Fruit fly (Drosophila melanogaster) whole organism, prepupa: ENCODE measurements around the gene CG34241.

Experiments used
- Blimp-1 ChIP-seq: fragments of 200-800 bp; sonication (Bioruptor generic); optimal IDR thresholded peaks from 3 replicates; lab custom pipeline; 2017; ENCODE audit warnings: missing biosample characterization, missing genetic modification characterization, mild to moderate bottlenecking, moderate library complexity, missing genetic modification reagents
- CG10669 ChIP-seq: fragments of 200-800 bp; sonication (Bioruptor generic); optimal IDR thresholded peaks from 3 replicates; lab custom pipeline; 2018; ENCODE audit warnings: missing biosample characterization, mild to moderate bottlenecking, missing genetic modification characterization, moderate library complexity
- CG11294 ChIP-seq: fragments of 200-800 bp; sonication (Bioruptor generic); IDR thresholded peaks from 2 replicates; pipeline ENCODE4 v1.3.6; 2022; ENCODE audit warnings: missing biosample characterization, missing genetic modification characterization
- CG11762 ChIP-seq: fragments of 200-800 bp; sonication (Bioruptor generic); optimal IDR thresholded peaks from 3 replicates; lab custom pipeline; 2016; ENCODE audit warnings: missing biosample characterization, missing genetic modification characterization; ENCODE audit not compliant: insufficient read depth
- CG11902 ChIP-seq: fragments of 200-800 bp; sonication (Bioruptor generic); optimal IDR thresholded peaks from 3 replicates; lab custom pipeline; 2016; ENCODE audit warnings: missing biosample characterization, missing genetic modification characterization
- CG15336 ChIP-seq: fragments of 200-800 bp; sonication (Bioruptor generic); IDR thresholded peaks from 2 replicates; pipeline ENCODE4 v1.3.6; 2022; ENCODE audit warnings: missing biosample characterization, missing genetic modification characterization
- CG16779 ChIP-seq: fragments of 200-800 bp; sonication (Bioruptor generic); optimal IDR thresholded peaks from 3 replicates; lab custom pipeline; 2017; ENCODE audit warnings: missing biosample characterization, mild to moderate bottlenecking, missing genetic modification characterization
- CG3032 ChIP-seq: fragments of 200-800 bp; optimal IDR thresholded peaks from 2 replicates; lab custom pipeline; 2019; ENCODE audit warnings: missing biosample characterization, mild to moderate bottlenecking, missing genetic modification characterization, moderate library complexity
- CG31627 ChIP-seq: fragments of 200-800 bp; sonication (Bioruptor generic); optimal IDR thresholded peaks from 3 replicates; lab custom pipeline; 2016; ENCODE audit warnings: missing biosample characterization, missing genetic modification characterization
- CG32006 ChIP-seq: fragments of 200-800 bp; sonication (Bioruptor generic); optimal IDR thresholded peaks from 3 replicates; lab custom pipeline; 2017; ENCODE audit warnings: missing biosample characterization, mild to moderate bottlenecking, missing genetic modification characterization
- CG3919 ChIP-seq: fragments of 200-800 bp; sonication (Bioruptor generic); optimal IDR thresholded peaks from 3 replicates; lab custom pipeline; 2016; ENCODE audit warnings: missing biosample characterization, missing genetic modification characterization
- CG6163 ChIP-seq: fragments of 200-800 bp; sonication (Bioruptor generic); IDR thresholded peaks from 3 replicates; pipeline ENCODE4 v1.3.6; 2022; ENCODE audit warnings: missing biosample characterization, missing genetic modification characterization
- CG6276 ChIP-seq: fragments of 200-800 bp; sonication (Bioruptor generic); optimal IDR thresholded peaks from 2 replicates; lab custom pipeline; 2017; ENCODE audit warnings: missing biosample characterization, mild to moderate bottlenecking, missing genetic modification characterization
- CG6808 ChIP-seq: fragments of 200-800 bp; sonication (Bioruptor generic); optimal IDR thresholded peaks from 3 replicates; lab custom pipeline; 2017; ENCODE audit warnings: missing biosample characterization, missing genetic modification characterization, mild to moderate bottlenecking, moderate library complexity, missing genetic modification reagents
- CG6854 ChIP-seq: fragments of 200-800 bp; sonication (Bioruptor generic); optimal IDR thresholded peaks from 2 replicates; lab custom pipeline; 2017; ENCODE audit warnings: missing biosample characterization, mild to moderate bottlenecking, missing genetic modification characterization
- CG7368 ChIP-seq: fragments of 200-800 bp; sonication (Bioruptor generic); optimal IDR thresholded peaks from 3 replicates; lab custom pipeline; 2016; ENCODE audit warnings: missing biosample characterization, missing genetic modification characterization
- CG8632 ChIP-seq: fragments of 200-800 bp; sonication (Bioruptor generic); optimal IDR thresholded peaks from 3 replicates; lab custom pipeline; 2016; ENCODE audit warnings: missing biosample characterization, missing genetic modification characterization
- CG9139 ChIP-seq: fragments of 200-800 bp; sonication (Bioruptor generic); optimal IDR thresholded peaks from 3 replicates; lab custom pipeline; 2017; ENCODE audit warnings: missing biosample characterization, mild to moderate bottlenecking, missing genetic modification characterization
- Eip78C ChIP-seq: fragments of 200-800 bp; sonication (Bioruptor generic); peaks from one replicate; lab custom pipeline; 2016; ENCODE audit warnings: missing biosample characterization, missing genetic modification characterization
- Ets96B ChIP-seq: fragments of 200-800 bp; optimal IDR thresholded peaks from 2 replicates; lab custom pipeline; 2019; ENCODE audit warnings: missing biosample characterization, mild to moderate bottlenecking, missing genetic modification characterization, moderate library complexity
- Gug ChIP-seq: fragments of 200-800 bp; sonication (Bioruptor generic); IDR thresholded peaks from 2 replicates; pipeline ENCODE4 v1.3.6; 2022; ENCODE audit warnings: missing biosample characterization, missing genetic modification characterization
- Hr38 ChIP-seq: sonication (Bioruptor generic); optimal IDR thresholded peaks from 2 replicates; lab custom pipeline; 2016; ENCODE audit warnings: missing biosample characterization, missing genetic modification characterization
- Hr4 ChIP-seq: fragments of 200-800 bp; sonication (Bioruptor generic); optimal IDR thresholded peaks from 3 replicates; lab custom pipeline; 2016; ENCODE audit warnings: missing biosample characterization, missing genetic modification characterization
- OdsH ChIP-seq: fragments of 200-800 bp; sonication (Bioruptor generic); optimal IDR thresholded peaks from 3 replicates; lab custom pipeline; 2016; ENCODE audit warnings: missing biosample characterization, missing genetic modification characterization
- Smox ChIP-seq: fragments of 200-800 bp; sonication (Bioruptor generic); optimal IDR thresholded peaks from 3 replicates; lab custom pipeline; 2016; ENCODE audit warnings: missing biosample characterization, missing genetic modification characterization
- Sox102F ChIP-seq: fragments of 200-800 bp; sonication (Bioruptor generic); optimal IDR thresholded peaks from 2 replicates; lab custom pipeline; 2016; ENCODE audit warnings: missing biosample characterization, mild to moderate bottlenecking, missing genetic modification characterization
- achi ChIP-seq: fragments of 200-800 bp; sonication (Bioruptor generic); optimal IDR thresholded peaks from 3 replicates; lab custom pipeline; 2016; ENCODE audit warnings: missing biosample characterization, missing genetic modification characterization
- acj6 ChIP-seq: fragments of 200-800 bp; sonication (Bioruptor generic); optimal IDR thresholded peaks from 3 replicates; lab custom pipeline; 2016; ENCODE audit warnings: missing biosample characterization, missing genetic modification characterization
- dsx ChIP-seq: fragments of 200-800 bp; optimal IDR thresholded peaks from 3 replicates; lab custom pipeline; 2019; ENCODE audit warnings: missing biosample characterization, mild to moderate bottlenecking, missing genetic modification characterization, moderate library complexity; ENCODE audit not compliant: poor library complexity, severe bottlenecking
- eg ChIP-seq: fragments of 200-800 bp; sonication (Bioruptor generic); IDR thresholded peaks from 3 replicates; pipeline ENCODE4 v1.3.6; 2022; ENCODE audit warnings: missing biosample characterization, missing genetic modification characterization
- fd59A ChIP-seq: fragments of 200-800 bp; sonication (Bioruptor generic); optimal IDR thresholded peaks from 2 replicates; lab custom pipeline; 2017; ENCODE audit warnings: missing biosample characterization, mild to moderate bottlenecking, missing genetic modification characterization, missing genetic modification reagents
- fkh ChIP-seq: fragments of 200-800 bp; sonication (Bioruptor generic); optimal IDR thresholded peaks from 3 replicates; lab custom pipeline; 2017; ENCODE audit warnings: missing biosample characterization, mild to moderate bottlenecking, missing genetic modification characterization, moderate library complexity
- ss ChIP-seq, 2 experiments: fragments of 200-800 bp; sonication (Bioruptor generic); optimal IDR thresholded peaks; 2 replicates in 1 of 2; 3 replicates in 1 of 2; lab custom pipeline; 2017 to 2018; ENCODE audit warnings: mild to moderate bottlenecking in 2 of 2, missing biosample characterization in 2 of 2, missing genetic modification characterization in 2 of 2, moderate library complexity in 1 of 2
- svp ChIP-seq: fragments of 200-800 bp; sonication (Bioruptor generic); peaks from one replicate; lab custom pipeline; 2016; ENCODE audit warnings: missing biosample characterization, missing genetic modification characterization
- vri ChIP-seq: fragments of 200-800 bp; sonication (Bioruptor generic); optimal IDR thresholded peaks from 3 replicates; lab custom pipeline; 2016; ENCODE audit warnings: missing biosample characterization, mild to moderate bottlenecking, missing genetic modification characterization

Gene CG34241

dm6 chr3L:12127294-12128029 is at the start of gene CG34241, which contains the start of gene Ir68b:
Gene CG34241, plus strand, starts transcription at chr3L:12127979.
Gene Ir68b, minus strand, starts transcription at chr3L:12127394.
- TF ChIP-seq CG32006 = no peak
- no peak for TF ChIP-seq CG6854 (GFP tag; lab: Kevin White, UChicago)
- TF ChIP-seq CG10669 (GFP tag; lab: Kevin White, UChicago) = no peak
- TF ChIP-seq svp (GFP tag; lab: Kevin White, UChicago) = no peak
- no peak for TF ChIP-seq Eip78C (GFP tag; lab: Kevin White, UChicago)
- no peak for TF ChIP-seq CG15336 (GFP tag; lab: Robert Waterston, UW)
- TF ChIP-seq CG16779 (tag; lab: Kevin White, UChicago) = no peak
- TF ChIP-seq Gug (GFP tag; lab: Robert Waterston, UW) = no peak
- no peak for TF ChIP-seq CG6163 (GFP tag; lab: Robert Waterston, UW)
- no peak for TF ChIP-seq achi
- TF ChIP-seq CG9139 = no peak
- no peak for TF ChIP-seq fd59A
- TF ChIP-seq OdsH (GFP tag; lab: Kevin White, UChicago) = no peak
- no peak for TF ChIP-seq CG11902 (GFP tag; lab: Kevin White, UChicago)
- no peak for TF ChIP-seq CG11762 (GFP tag; lab: Kevin White, UChicago)
- TF ChIP-seq Smox (GFP tag; lab: Kevin White, UChicago) = no peak
- TF ChIP-seq fkh (GFP tag; lab: Kevin White, UChicago) = no peak
- no peak for TF ChIP-seq CG8632 (GFP tag; lab: Kevin White, UChicago)

dm6 chr3L:12078551-12079318 is 49.0 kb upstream of the CG34241 start:
- TF ChIP-seq fkh (GFP tag; lab: Kevin White, UChicago) = peak; percentile 91
- peak; percentile 25 for TF ChIP-seq CG9139
- no peak for TF ChIP-seq Sox102F (GFP tag; lab: Kevin White, UChicago)
- TF ChIP-seq CG8632 (GFP tag; lab: Kevin White, UChicago) = no peak
- peak; percentile 38 for TF ChIP-seq svp (GFP tag; lab: Kevin White, UChicago)
- TF ChIP-seq ss (GFP tag; optimal IDR thresholded peaks at IDR 0.05; lab: Kevin White, UChicago) = peak; percentile 28 to 54
- TF ChIP-seq CG6808 (GFP tag; lab: Kevin White, UChicago) = peak; percentile 28
- TF ChIP-seq Eip78C (GFP tag; lab: Kevin White, UChicago) = peak; percentile 69

- TF ChIP-seq Gug (GFP tag; lab: Robert Waterston, UW) = no peak
- no peak for TF ChIP-seq CG31627
- TF ChIP-seq vri (GFP tag; lab: Kevin White, UChicago) = peak; percentile 95
- peak; percentile 25 for TF ChIP-seq Sox102F (GFP tag; lab: Kevin White, UChicago)
- TF ChIP-seq CG8632 (GFP tag; lab: Kevin White, UChicago) = no peak
- TF ChIP-seq Ets96B = no peak
- TF ChIP-seq acj6 = no peak
- TF ChIP-seq CG7368 (GFP tag; lab: Kevin White, UChicago) = no peak
- no peak for TF ChIP-seq CG3032 (tag; lab: Kevin White, UChicago)
- no peak for TF ChIP-seq CG3919 (GFP tag; lab: Kevin White, UChicago)
- no peak for TF ChIP-seq eg (GFP tag; lab: Robert Waterston, UW)
- TF ChIP-seq Hr4 (GFP tag; lab: Kevin White, UChicago) = no peak
- no peak for TF ChIP-seq CG11902 (GFP tag; lab: Kevin White, UChicago)
- peak; percentile 70 for TF ChIP-seq Blimp-1 (GFP tag; lab: Kevin White, UChicago)
- no peak for TF ChIP-seq CG6854 (GFP tag; lab: Kevin White, UChicago)
- no peak for TF ChIP-seq OdsH (GFP tag; lab: Kevin White, UChicago)
- no peak for TF ChIP-seq CG11294 (GFP tag; lab: Robert Waterston, UW)
- TF ChIP-seq Hr38 (GFP tag; lab: Kevin White, UChicago) = no peak
- TF ChIP-seq CG6276 (GFP tag; lab: Kevin White, UChicago) = no peak
- no peak for TF ChIP-seq dsx (GFP tag; lab: Kevin White, UChicago)
- TF ChIP-seq svp (GFP tag; lab: Kevin White, UChicago) = peak; percentile 22
- TF ChIP-seq Eip78C (GFP tag; lab: Kevin White, UChicago) = peak; percentile 38
These were observed 48.4 kb upstream of the CG34241 start for dm6 chr3L:12079319-12079933.
